Fruit fly (Drosophila melanogaster): ENCODE measurements around the gene CG31815.
A peak's percentile ranks its signal among the peaks of the same experiment; 100 is the strongest.

The CG31815 gene

DNA sequence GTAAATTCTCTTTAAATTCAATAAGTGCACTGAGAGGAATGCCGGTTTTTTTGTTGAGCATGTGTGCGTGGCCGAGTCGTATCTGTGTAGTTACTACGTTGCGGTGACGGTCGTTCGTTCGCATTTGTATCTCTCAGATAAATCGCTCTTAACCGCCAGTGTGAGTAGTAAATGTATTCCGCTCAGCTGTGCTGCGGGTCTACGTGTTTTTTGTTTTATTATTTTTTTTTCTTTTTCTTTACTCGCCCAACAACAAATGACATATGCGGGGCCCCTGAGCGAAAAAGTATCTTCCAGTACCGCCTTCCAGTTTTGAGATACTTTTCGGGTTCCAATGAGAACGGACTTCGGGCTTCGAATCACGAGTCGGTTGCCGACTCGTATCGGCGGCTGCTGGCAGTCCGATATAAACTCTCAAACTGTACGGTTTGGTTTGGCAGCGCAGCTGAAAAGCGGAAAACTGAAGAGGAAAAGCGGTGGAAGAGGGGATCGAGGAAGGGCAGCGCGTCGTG lies 4.1 kb upstream of the CG31815 start (continued):
- TF ChIP-seq CG7928 (GFP tag; optimal IDR thresholded peaks at IDR 0.05) (no peak), Stat92E (GFP tag; optimal IDR thresholded peaks at IDR 0.05) (peak in 1 of 3 experiments; percentile 21), H2.0 (GFP tag; IDR thresholded peaks at IDR 0.05) (no peak), Scr (GFP tag; IDR thresholded peaks at IDR 0.05; ENCODE audit: partially characterized antibody) (peak; percentile 45), gro (GFP tag; optimal IDR thresholded peaks at IDR 0.05) (peak; percentile 59), CG8281 (tag; optimal IDR thresholded peaks at IDR 0.05) (no peak), ap (GFP tag; IDR thresholded peaks at IDR 0.05) (no peak), CG10654 (GFP tag; optimal IDR thresholded peaks at IDR 0.05) (no peak), Hsf (GFP tag; optimal IDR thresholded peaks at IDR 0.05) (no peak), CG7963 (GFP tag; IDR thresholded peaks at IDR 0.05; ENCODE audit: partially characterized antibody) (no peak), eve (GFP tag; optimal IDR thresholded peaks at IDR 0.05) (no peak), CG7372 (GFP tag; IDR thresholded peaks at IDR 0.05) (no peak), CG15269 (tag; optimal IDR thresholded peaks at IDR 0.05) (peak; percentile 11), CG4360 (GFP tag; IDR thresholded peaks at IDR 0.05) (peak; percentile 84), CG18011 (GFP tag; optimal IDR thresholded peaks at IDR 0.05) (no peak), CG3726 (GFP tag; IDR thresholded peaks at IDR 0.05) (no peak), CG6765 (GFP tag; optimal IDR thresholded peaks at IDR 0.05) (peak; percentile 34), CG4854 (GFP tag; optimal IDR thresholded peaks at IDR 0.05) (no peak), CG17361 (GFP tag; IDR thresholded peaks at IDR 0.05) (no peak), CG6254 (GFP tag; optimal IDR thresholded peaks at IDR 0.05) (no peak), CG16863 (GFP tag; optimal IDR thresholded peaks at IDR 0.05) (no peak), ttk (GFP tag; IDR thresholded peaks at IDR 0.05) (0 out of 2 replicates have a peak, but pooled peaks have one; percentile 42), dimm (GFP tag; IDR thresholded peaks at IDR 0.05) (no peak), CG30403 (GFP tag; optimal IDR thresholded peaks at IDR 0.05) (no peak), ranshi (GFP tag; IDR thresholded peaks at IDR 0.05) (no peak), HLH54F (GFP tag; optimal IDR thresholded peaks at IDR 0.05) (no peak), disco-r (GFP tag; optimal IDR thresholded peaks at IDR 0.05) (no peak), pan (optimal IDR thresholded peaks at IDR 0.05) (no peak), pan (GFP tag; optimal IDR thresholded peaks at IDR 0.05 in 1 of 2, IDR thresholded peaks at IDR 0.05 in 1 of 2) (peak in 1 of 2 experiments; percentile 51), dpn (GFP tag; optimal IDR thresholded peaks at IDR 0.05) (no peak), lilli (GFP tag; optimal IDR thresholded peaks at IDR 0.05) (no peak), CG12744 (GFP tag; optimal IDR thresholded peaks at IDR 0.05) (no peak), CG15514 (GFP tag; optimal IDR thresholded peaks at IDR 0.05) (no peak), bab2 (GFP tag; optimal IDR thresholded peaks at IDR 0.05) (no peak), Ptx1 (GFP tag; IDR thresholded peaks at IDR 0.05) (no peak), pb (GFP tag; optimal IDR thresholded peaks at IDR 0.05) (no peak), Dfd (GFP tag; optimal IDR thresholded peaks at IDR 0.05) (no peak), NC2β (GFP tag; optimal IDR thresholded peaks at IDR 0.05) (no peak), CG17829 (tag; optimal IDR thresholded peaks at IDR 0.05) (peak; percentile 51), Dip3 (GFP tag; optimal IDR thresholded peaks at IDR 0.05) (peak; percentile 21), NFAT (GFP tag; IDR thresholded peaks at IDR 0.05) (no peak), CG12219 (GFP tag; optimal IDR thresholded peaks at IDR 0.05) (peak; percentile 6)

DNA sequence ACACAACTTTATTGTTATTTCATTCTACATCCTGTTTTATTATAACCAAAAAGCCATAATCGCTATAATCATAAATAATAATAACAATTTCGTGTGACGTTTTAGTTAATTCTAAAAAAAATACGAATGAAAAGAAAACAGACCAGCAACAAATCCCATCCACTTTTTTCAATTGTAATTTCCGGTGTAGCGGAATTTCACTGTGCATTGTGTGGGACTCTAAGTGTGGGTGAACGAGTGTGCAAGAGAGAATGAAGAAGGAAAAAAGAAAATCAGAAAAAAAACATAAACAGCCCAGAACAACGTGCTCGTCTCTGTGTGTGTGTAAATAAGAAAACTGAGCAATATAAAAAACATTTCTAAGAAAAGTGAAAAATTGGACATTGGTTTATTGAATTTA lies 3.3 kb upstream of the CG31815 start:
- TF ChIP-seq zf30C (GFP tag; optimal IDR thresholded peaks at IDR 0.05) (peak; percentile 18), CG18011 (GFP tag; optimal IDR thresholded peaks at IDR 0.05) (no peak), wdn (GFP tag; IDR thresholded peaks at IDR 0.05) (no peak), CG13424 (tag; optimal IDR thresholded peaks at IDR 0.05) (no peak), CG13296 (GFP tag; optimal IDR thresholded peaks at IDR 0.05) (no peak), PHDP (tag; optimal IDR thresholded peaks at IDR 0.05) (no peak), CG6272 (GFP tag; IDR thresholded peaks at IDR 0.05) (no peak), CG6175 (GFP tag; IDR thresholded peaks at IDR 0.05) (no peak), onecut (GFP tag; IDR thresholded peaks at IDR 0.05) (no peak), lola (GFP tag; optimal IDR thresholded peaks at IDR 0.05) (peak in 1 of 3 experiments; percentile 11), CG15073 (GFP tag; optimal IDR thresholded peaks at IDR 0.05) (no peak), grau (tag; optimal IDR thresholded peaks at IDR 0.05) (peak; percentile 94), jigr1 (GFP tag; IDR thresholded peaks at IDR 0.05) (no peak), CG30403 (GFP tag; optimal IDR thresholded peaks at IDR 0.05) (peak; percentile 20)
